Worm (Caenorhabditis elegans) whole organism, midembryonic: Measurements from ENCODE around the gene W04E12.5.

Source experiments
- flt-1 ChIP-seq: fragments of 200-800 bp; sonication (Bioruptor generic); IDR thresholded peaks from 2 replicates; pipeline ENCODE4 v1.3.6; 2022; ENCODE audit warnings: missing genetic modification characterization, missing compliant biosample characterization
- ref-1 ChIP-seq: fragments of 200-800 bp; sonication (Bioruptor generic); conservative IDR thresholded peaks from 2 replicates; pipeline ENCODE4 v1.3.6; 2022; ENCODE audit warnings: missing genetic modification reagents, missing genetic modification characterization, missing compliant biosample characterization
- ztf-29 ChIP-seq: fragments of 200-800 bp; sonication (Bioruptor generic); IDR thresholded peaks from 2 replicates; pipeline ENCODE4 v1.3.6; 2022; ENCODE audit warnings: missing genetic modification reagents, missing genetic modification characterization, missing compliant biosample characterization

- no peak for TF ChIP-seq ref-1
- TF ChIP-seq flt-1: no peak
- no peak for TF ChIP-seq ztf-29 (GFP tag; lab: Robert Waterston, UW)
Measured at ce11 chrV:19760751-19761150, 14.8 kb downstream of the W04E12.5 start, which contains the start of gene M162.5.
